Worm (Caenorhabditis elegans) whole organism, midembryonic: ENCODE measurements around the gene C16C8.26.

ENCODE experiments used
- T22C8.4 ChIP-seq: fragments of 200-800 bp; sonication (Bioruptor generic); IDR thresholded peaks from 2 replicates; pipeline ENCODE4 v1.3.6; 2022; ENCODE audit warnings: missing genetic modification characterization, missing compliant biosample characterization
- cog-1 ChIP-seq: sonication (generic microtip); optimal IDR thresholded peaks from 2 replicates; lab custom pipeline; 2016; ENCODE audit warnings: missing genetic modification characterization, missing compliant biosample characterization
- flt-1 ChIP-seq: fragments of 200-800 bp; sonication (Bioruptor generic); IDR thresholded peaks from 2 replicates; pipeline ENCODE4 v1.3.6; 2022; ENCODE audit warnings: missing genetic modification characterization, missing compliant biosample characterization
- med-1 ChIP-seq: sonication (generic microtip); optimal IDR thresholded peaks from 2 replicates; lab custom pipeline; 2017; ENCODE audit warnings: missing genetic modification characterization, mild to moderate bottlenecking, missing compliant biosample characterization, antibody characterized with exemption, missing genetic modification reagents; ENCODE audit not compliant: insufficient read depth
- tab-1 ChIP-seq: fragments of 200-800 bp; sonication (Bioruptor generic); IDR thresholded peaks from 2 replicates; pipeline ENCODE4 v1.3.6; 2022; ENCODE audit warnings: missing genetic modification characterization, missing compliant biosample characterization
- ztf-23 ChIP-seq: fragments of 200-800 bp; sonication (Bioruptor generic); IDR thresholded peaks from 2 replicates; pipeline ENCODE4 v1.3.6; 2022; ENCODE audit warnings: missing genetic modification reagents, missing genetic modification characterization, missing compliant biosample characterization
- ztf-29 ChIP-seq: fragments of 200-800 bp; sonication (Bioruptor generic); IDR thresholded peaks from 2 replicates; pipeline ENCODE4 v1.3.6; 2022; ENCODE audit warnings: missing genetic modification reagents, missing genetic modification characterization, missing compliant biosample characterization

DNA sequence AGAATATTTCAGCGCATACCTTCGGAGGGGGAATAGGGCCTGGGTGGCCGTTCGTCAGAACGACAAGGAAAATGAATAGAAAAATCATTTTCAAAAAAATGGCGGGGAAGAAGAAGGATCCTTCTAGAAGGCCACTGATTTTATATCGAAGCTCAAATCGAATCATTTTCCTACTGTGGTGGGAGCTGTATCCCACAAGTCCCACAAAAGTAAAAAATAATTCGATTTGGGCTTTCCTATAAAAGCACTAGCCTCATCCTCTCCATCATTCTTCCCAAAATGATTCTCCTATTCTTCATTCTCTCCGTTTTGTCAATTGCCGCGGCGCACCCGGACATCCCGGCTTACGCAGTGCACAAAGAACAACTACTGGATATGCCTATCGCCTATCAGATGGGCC lies at the start of gene C16C8.26, which contains the start of gene C16C8.19:
- no peak for TF ChIP-seq flt-1 (GFP tag; lab: Robert Waterston, UW)
- no peak for TF ChIP-seq T22C8.4 (GFP tag; lab: Robert Waterston, UW)
- TF ChIP-seq med-1 (GFP tag; lab: Kevin White, UChicago), result no peak
- TF ChIP-seq ztf-23 (GFP tag; lab: Robert Waterston, UW), result no peak
- no peak; the same call in 1 of the 2 replicates for TF ChIP-seq ztf-29 (GFP tag; lab: Robert Waterston, UW)
- TF ChIP-seq tab-1 (GFP tag; lab: Robert Waterston, UW), result no peak
- TF ChIP-seq cog-1 (tag; lab: Kevin White, UChicago), result no peak
